Fruit fly (Drosophila melanogaster) whole organism, wandering third instar larva: ENCODE data around the gene rdgA.

Experiments used
- Abd-B ChIP-seq: fragments of >200 bp; optimal IDR thresholded peaks from 2 replicates; lab custom pipeline; 2017; ENCODE audit warnings: missing biosample characterization, missing genetic modification characterization
- CG32264 ChIP-seq: fragments of 200-800 bp; sonication (Bioruptor generic); optimal IDR thresholded peaks from 2 replicates; lab custom pipeline; 2016; ENCODE audit warnings: missing biosample characterization, missing genetic modification characterization
- CG9705 ChIP-seq: fragments of 200-800 bp; sonication (Bioruptor generic); optimal IDR thresholded peaks from 2 replicates; lab custom pipeline; 2018; ENCODE audit warnings: missing biosample characterization, mild to moderate bottlenecking, missing genetic modification characterization
- CrebA ChIP-seq: fragments of 200-800 bp; sonication (Bioruptor generic); optimal IDR thresholded peaks from 2 replicates; lab custom pipeline; 2016; ENCODE audit warnings: missing biosample characterization, mild to moderate bottlenecking, missing genetic modification characterization, borderline replicate concordance
- Dfd ChIP-seq: fragments of >200 bp; optimal IDR thresholded peaks from 2 replicates; lab custom pipeline; 2017; ENCODE audit warnings: missing biosample characterization, missing genetic modification characterization
- Dif ChIP-seq: fragments of 200-275, 200-300 bp; sonication (Bioruptor generic); optimal IDR thresholded peaks from 2 replicates; lab custom pipeline; 2018; ENCODE audit warnings: missing biosample characterization, missing genetic modification characterization; ENCODE audit not compliant: partially characterized antibody
- GATAd ChIP-seq: sonication (Bioruptor generic); optimal IDR thresholded peaks from 2 replicates; lab custom pipeline; 2016; ENCODE audit warnings: missing biosample characterization, missing genetic modification characterization
- HLH106 ChIP-seq: fragments of 200-800 bp; optimal IDR thresholded peaks from 3 replicates; lab custom pipeline; 2019; ENCODE audit warnings: missing biosample characterization, mild to moderate bottlenecking, missing genetic modification characterization, moderate library complexity
- Hnf4 ChIP-seq: fragments of 200-800 bp; sonication (Bioruptor generic); optimal IDR thresholded peaks from 2 replicates; lab custom pipeline; 2016; ENCODE audit warnings: missing biosample characterization, mild to moderate bottlenecking, missing genetic modification characterization
- Hr83 ChIP-seq: fragments of 200-300 bp; sonication (Bioruptor generic); optimal IDR thresholded peaks from 2 replicates; lab custom pipeline; 2016; ENCODE audit warnings: missing biosample characterization, mild to moderate bottlenecking, missing genetic modification characterization, moderate library complexity; ENCODE audit not compliant: poor library complexity, severe bottlenecking
- Jra ChIP-seq: sonication (Bioruptor generic); optimal IDR thresholded peaks from 2 replicates; lab custom pipeline; 2016; ENCODE audit warnings: missing biosample characterization, missing genetic modification characterization
- Mio ChIP-seq: sonication (Bioruptor generic); optimal IDR thresholded peaks from 2 replicates; lab custom pipeline; 2016; ENCODE audit warnings: missing biosample characterization, missing genetic modification characterization
- Myc ChIP-seq: fragments of >200 bp; optimal IDR thresholded peaks from 2 replicates; lab custom pipeline; 2017
- N ChIP-seq: fragments of >200 bp; optimal IDR thresholded peaks from 2 replicates; lab custom pipeline; 2018; ENCODE audit warnings: missing biosample characterization, missing external identifiers, missing genetic modification characterization
- OdsH ChIP-seq: fragments of 200-800 bp; sonication (Bioruptor generic); optimal IDR thresholded peaks from 2 replicates; lab custom pipeline; 2016; ENCODE audit warnings: missing biosample characterization, mild to moderate bottlenecking, missing genetic modification characterization
- Rel ChIP-seq, 2 experiments: fragments of 200-800 bp; sonication (Bioruptor generic) in 1 of 2; optimal IDR thresholded peaks; 2 replicates in 1 of 2; 3 replicates in 1 of 2; lab custom pipeline; 2016 to 2019; ENCODE audit warnings: mild to moderate bottlenecking in 2 of 2, missing biosample characterization in 2 of 2, missing genetic modification characterization in 2 of 2, moderate library complexity in 1 of 2
- Sp1 ChIP-seq: fragments of 200-800 bp; sonication (Bioruptor generic); optimal IDR thresholded peaks from 3 replicates; lab custom pipeline; 2019; ENCODE audit warnings: missing biosample characterization, mild to moderate bottlenecking, missing genetic modification characterization, moderate library complexity
- Vsx2 ChIP-seq: fragments of 200-300, 225-300 bp; sonication (Bioruptor generic); optimal IDR thresholded peaks from 2 replicates; lab custom pipeline; 2018; ENCODE audit warnings: missing biosample characterization, missing genetic modification characterization; ENCODE audit not compliant: partially characterized antibody
- br ChIP-seq: fragments of 200-800 bp; sonication (Bioruptor generic); optimal IDR thresholded peaks from 2 replicates; lab custom pipeline; 2016; ENCODE audit warnings: missing biosample characterization, missing genetic modification characterization
- brk ChIP-seq: fragments of 200-800 bp; sonication (Bioruptor generic); optimal IDR thresholded peaks from 2 replicates; lab custom pipeline; 2016; ENCODE audit warnings: missing biosample characterization, mild to moderate bottlenecking, missing genetic modification characterization
- dl ChIP-seq, 2 experiments: fragments of 175-275, 200-275 bp in 1 of 2; fragments of 200-275 bp in 1 of 2; sonication (Bioruptor generic); optimal IDR thresholded peaks; lab custom pipeline; 2018; ENCODE audit warnings: mild to moderate bottlenecking in 2 of 2, missing biosample characterization in 2 of 2, missing genetic modification characterization in 2 of 2, moderate library complexity in 2 of 2; ENCODE audit not compliant: partially characterized antibody in 2 of 2, insufficient read depth in 1 of 2
- dmrt93B ChIP-seq: fragments of 200-800 bp; sonication (Bioruptor generic); optimal IDR thresholded peaks from 2 replicates; lab custom pipeline; 2018; ENCODE audit warnings: missing biosample characterization, mild to moderate bottlenecking, missing genetic modification characterization
- dsf ChIP-seq: sonication (Bioruptor generic); optimal IDR thresholded peaks from 2 replicates; lab custom pipeline; 2016; ENCODE audit warnings: missing biosample characterization, missing genetic modification characterization, borderline replicate concordance
- ey ChIP-seq: fragments of 200-800 bp; sonication (Bioruptor generic); optimal IDR thresholded peaks from 2 replicates; lab custom pipeline; 2016; ENCODE audit warnings: missing biosample characterization, missing genetic modification characterization
- foxo ChIP-seq, 2 experiments: fragments of 200-800 bp; sonication (Bioruptor generic); optimal IDR thresholded peaks; 2 replicates in 1 of 2; 3 replicates in 1 of 2; lab custom pipeline; 2016 to 2017; ENCODE audit warnings: missing biosample characterization in 2 of 2, missing genetic modification characterization in 2 of 2
- fru ChIP-seq: fragments of 200-800 bp; sonication (Bioruptor generic); optimal IDR thresholded peaks from 3 replicates; lab custom pipeline; 2016; ENCODE audit warnings: missing biosample characterization, mild to moderate bottlenecking, missing genetic modification characterization
- h ChIP-seq: fragments of 200-800 bp; sonication (Bioruptor generic); optimal IDR thresholded peaks from 3 replicates; lab custom pipeline; 2016; ENCODE audit warnings: missing biosample characterization, mild to moderate bottlenecking, missing genetic modification characterization
- jim ChIP-seq: fragments of 175-275, 200-325 bp; sonication (Bioruptor generic); optimal IDR thresholded peaks from 2 replicates; lab custom pipeline; 2016; ENCODE audit warnings: missing biosample characterization, mild to moderate bottlenecking, missing genetic modification characterization
- lola ChIP-seq: fragments of >200 bp; optimal IDR thresholded peaks from 2 replicates; lab custom pipeline; 2017; ENCODE audit warnings: missing biosample characterization, missing genetic modification characterization
- pan ChIP-seq: fragments of >200 bp; optimal IDR thresholded peaks from 2 replicates; lab custom pipeline; 2017
- psq ChIP-seq: fragments of 200-800 bp; sonication (Bioruptor generic); optimal IDR thresholded peaks from 3 replicates; lab custom pipeline; 2017; ENCODE audit warnings: missing biosample characterization, mild to moderate bottlenecking, missing genetic modification characterization, moderate library complexity
- rgr ChIP-seq: fragments of 200-800 bp; sonication (Bioruptor generic); optimal IDR thresholded peaks from 3 replicates; lab custom pipeline; 2016; ENCODE audit warnings: missing biosample characterization, mild to moderate bottlenecking, missing genetic modification characterization
- sage ChIP-seq: fragments of 200-800 bp; sonication (Bioruptor generic); optimal IDR thresholded peaks from 2 replicates; lab custom pipeline; 2016; ENCODE audit warnings: missing biosample characterization, mild to moderate bottlenecking, missing genetic modification characterization
- sv ChIP-seq: fragments of 200-800 bp; sonication (Bioruptor generic); optimal IDR thresholded peaks from 3 replicates; lab custom pipeline; 2016; ENCODE audit warnings: missing biosample characterization, missing genetic modification characterization
- tai ChIP-seq: sonication (Bioruptor generic); optimal IDR thresholded peaks from 2 replicates; lab custom pipeline; 2016; ENCODE audit warnings: missing biosample characterization, missing genetic modification characterization
- usp ChIP-seq: fragments of >200 bp; optimal IDR thresholded peaks from 2 replicates; lab custom pipeline; 2017; ENCODE audit warnings: missing biosample characterization, missing genetic modification characterization
- woc ChIP-seq: sonication (Bioruptor generic); optimal IDR thresholded peaks from 2 replicates; lab custom pipeline; 2016; ENCODE audit warnings: missing biosample characterization, mild to moderate bottlenecking, missing genetic modification characterization

rdgA gene

dm6 chrX:8895018-8895392 lies 11.9 kb upstream of the rdgA start:
- TF ChIP-seq N (GFP tag; lab: Kevin White, UChicago) (no peak), dmrt93B (GFP tag; lab: Kevin White, UChicago) (peak; percentile 30), rgr (GFP tag; lab: Kevin White, UChicago) (no peak), Sp1 (GFP tag; lab: Kevin White, UChicago) (peak; percentile 56), HLH106 (tag; lab: Kevin White, UChicago) (peak; percentile 70), CG32264 (no peak), psq (GFP tag; lab: Kevin White, UChicago) (peak; percentile 32)
- TF ChIP-seq, all 38 proteins: peak for 4

DNA sequence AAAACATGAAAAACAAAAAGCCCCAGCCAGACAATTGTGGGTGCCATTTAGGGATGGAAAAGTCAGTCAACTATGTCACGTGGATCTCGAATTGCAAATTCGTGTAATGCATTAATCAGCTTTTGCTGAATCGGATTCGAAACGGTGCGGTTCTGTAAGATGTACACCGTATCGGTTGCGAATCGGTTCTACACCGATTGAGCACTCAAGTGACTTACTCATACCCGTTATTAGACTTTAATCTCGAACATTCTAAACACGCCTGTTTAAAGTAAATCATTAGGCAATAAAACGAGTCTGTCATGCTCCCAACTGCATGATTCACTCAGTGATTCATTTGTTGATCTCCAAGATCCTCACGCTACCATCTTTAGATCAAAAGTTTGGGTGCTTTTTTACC lies 11.5 kb upstream of the rdgA start:
- TF ChIP-seq ey (GFP tag; lab: Kevin White, UChicago), result peak; percentile 56
- no peak for TF ChIP-seq sv (GFP tag; lab: Kevin White, UChicago)
- no peak for TF ChIP-seq usp (GFP tag; lab: Kevin White, UChicago)
- peak; percentile 17 for TF ChIP-seq CG9705 (GFP tag; lab: Kevin White, UChicago)
- no peak for TF ChIP-seq pan (lab: Kevin White, UChicago)
- peak; percentile 30 for TF ChIP-seq Hnf4 (GFP tag; lab: Kevin White, UChicago)
- peak in 1 of 2 experiments; percentile 3 for TF ChIP-seq foxo (GFP tag; optimal IDR thresholded peaks at IDR 0.05; lab: Kevin White, UChicago)
- no peak for TF ChIP-seq Abd-B (GFP tag; lab: Kevin White, UChicago)
- TF ChIP-seq HLH106 (tag; lab: Kevin White, UChicago), result peak; percentile 53
- TF ChIP-seq Jra (GFP tag; lab: Kevin White, UChicago), result peak; percentile 68
- TF ChIP-seq rgr (GFP tag; lab: Kevin White, UChicago), result peak; percentile 35
- TF ChIP-seq lola (GFP tag; lab: Kevin White, UChicago), result no peak
- TF ChIP-seq Rel (GFP tag; optimal IDR thresholded peaks at IDR 0.05; lab: Kevin White, UChicago), result no peak
- TF ChIP-seq Rel (tag; optimal IDR thresholded peaks at IDR 0.05; lab: Kevin White, UChicago), result peak; percentile 33
- no peak for TF ChIP-seq Mio (GFP tag; lab: Kevin White, UChicago)
- TF ChIP-seq Vsx2 (GFP tag; lab: Kevin White, UChicago), result no peak
- TF ChIP-seq Myc (lab: Kevin White, UChicago), result no peak
- TF ChIP-seq jim (GFP tag; lab: Kevin White, UChicago), result no peak
- TF ChIP-seq psq (GFP tag; lab: Kevin White, UChicago), result no peak
- no peak for TF ChIP-seq dl (GFP tag; optimal IDR thresholded peaks at IDR 0.05; lab: Kevin White, UChicago; ENCODE audit: insufficient read depth in 1 of 2, partially characterized antibody in 2 of 2)
- TF ChIP-seq br (GFP tag; lab: Kevin White, UChicago), result no peak
- TF ChIP-seq Sp1 (GFP tag; lab: Kevin White, UChicago), result peak; percentile 31
- TF ChIP-seq fru (GFP tag; lab: Kevin White, UChicago), result peak; percentile 60
- no peak for TF ChIP-seq sage (GFP tag; lab: Kevin White, UChicago)
- TF ChIP-seq Dif (GFP tag; lab: Kevin White, UChicago), result no peak
- no peak for TF ChIP-seq brk
- TF ChIP-seq h (GFP tag; lab: Kevin White, UChicago), result peak; percentile 8
- no peak for TF ChIP-seq Hr83 (GFP tag; lab: Kevin White, UChicago)
- TF ChIP-seq CrebA (GFP tag; lab: Kevin White, UChicago), result no peak
- TF ChIP-seq woc (GFP tag; lab: Kevin White, UChicago), result peak; percentile 55
- no peak for TF ChIP-seq tai
- TF ChIP-seq, all 38 proteins: peak for 12

- TF ChIP-seq Dfd (GFP tag; lab: Kevin White, UChicago) (no peak), rgr (GFP tag; lab: Kevin White, UChicago) (peak; percentile 93), Hnf4 (GFP tag; lab: Kevin White, UChicago) (peak; percentile 89), Sp1 (GFP tag; lab: Kevin White, UChicago) (peak; percentile 92), woc (GFP tag; lab: Kevin White, UChicago) (peak; percentile 51), dmrt93B (GFP tag; lab: Kevin White, UChicago) (peak; percentile 87), br (GFP tag; lab: Kevin White, UChicago) (peak; percentile 87), GATAd (GFP tag; lab: Kevin White, UChicago) (peak; percentile 24), pan (lab: Kevin White, UChicago) (peak; percentile 51), sage (GFP tag; lab: Kevin White, UChicago) (peak; percentile 90), h (GFP tag; lab: Kevin White, UChicago) (peak; percentile 93), brk (peak; percentile 79), Mio (GFP tag; lab: Kevin White, UChicago) (no peak), foxo (GFP tag; optimal IDR thresholded peaks at IDR 0.05; lab: Kevin White, UChicago) (peak in 1 of 2 experiments; percentile 95), CrebA (GFP tag; lab: Kevin White, UChicago) (no peak), Vsx2 (GFP tag; lab: Kevin White, UChicago) (no peak), usp (GFP tag; lab: Kevin White, UChicago) (no peak), sv (GFP tag; lab: Kevin White, UChicago) (peak; percentile 90), CG9705 (GFP tag; lab: Kevin White, UChicago) (peak; percentile 56), Dif (GFP tag; lab: Kevin White, UChicago) (no peak), fru (GFP tag; lab: Kevin White, UChicago) (peak; percentile 87), psq (GFP tag; lab: Kevin White, UChicago) (peak; percentile 87), ey (GFP tag; lab: Kevin White, UChicago) (peak; percentile 84), HLH106 (tag; lab: Kevin White, UChicago) (peak; percentile 93), dsf (GFP tag; lab: Kevin White, UChicago) (peak; percentile 44), Abd-B (GFP tag; lab: Kevin White, UChicago) (no peak), tai (peak; percentile 28), OdsH (GFP tag; lab: Kevin White, UChicago) (peak; percentile 93), Rel (GFP tag; optimal IDR thresholded peaks at IDR 0.05; lab: Kevin White, UChicago) (peak; percentile 66), Rel (tag; optimal IDR thresholded peaks at IDR 0.05; lab: Kevin White, UChicago) (peak; percentile 59)
Measured at dm6 chrX:8896080-8896479, 10.8 kb upstream of the rdgA start.
